Fruit fly (Drosophila melanogaster): ENCODE data around the gene CG9760.

dm6 chr3L:12197491-12197890 lies 34.0 kb upstream of the CG9760 start, which contains the start of gene CG11529:
- TF ChIP-seq Sin3A (optimal IDR thresholded peaks at IDR 0.05) (no peak), psq (optimal IDR thresholded peaks at IDR 0.05) (no peak)
